In genomic region chr3R:13837807-13838206, dm6 we compare ENCODE assay signal across 1 fruit fly cellular context.
TF ChIP-seq lines count a peak whose summit lies in the region.

Gene Nsf2, minus strand, starts transcription at chr3R:13837991.

TF ChIP-seq in whole organism, embryonic, 481 proteins besides CTCF, POLR2A, EP300 and RAD21 (continued from another document and continues in another):
- TF ChIP-seq gcm (GFP tag; optimal IDR thresholded peaks at IDR 0.05; lab: Kevin White, UChicago): peak; percentile 23
- peak; percentile 73; the same call in 2 of the 3 replicates for TF ChIP-seq CG34422 (GFP tag; IDR thresholded peaks at IDR 0.05; lab: Robert Waterston, UW)
- TF ChIP-seq btn (GFP tag; optimal IDR thresholded peaks at IDR 0.05; lab: Kevin White, UChicago): no peak
- TF ChIP-seq CG15696 (tag; optimal IDR thresholded peaks at IDR 0.05; lab: Kevin White, UChicago): no peak
- TF ChIP-seq CG11696 (GFP tag; IDR thresholded peaks at IDR 0.05; lab: Robert Waterston, UW): no peak
- TF ChIP-seq kah (GFP tag; optimal IDR thresholded peaks at IDR 0.05; lab: Kevin White, UChicago): no peak
- TF ChIP-seq Oli (tag; optimal IDR thresholded peaks at IDR 0.05; lab: Kevin White, UChicago): no peak
- no peak for TF ChIP-seq CG30431 (GFP tag; optimal IDR thresholded peaks at IDR 0.05; lab: Kevin White, UChicago)
- TF ChIP-seq nerfin-2 (GFP tag; IDR thresholded peaks at IDR 0.05; lab: Robert Waterston, UW; ENCODE audit: partially characterized antibody): no peak
- no peak for TF ChIP-seq Gsc (GFP tag; IDR thresholded peaks at IDR 0.05; lab: Robert Waterston, UW)
- TF ChIP-seq CG6854 (GFP tag; optimal IDR thresholded peaks at IDR 0.05; lab: Kevin White, UChicago): no peak
- TF ChIP-seq vnd (GFP tag; IDR thresholded peaks at IDR 0.05; lab: Robert Waterston, UW; ENCODE audit: partially characterized antibody): no peak
- TF ChIP-seq Lim3 (GFP tag; IDR thresholded peaks at IDR 0.05; lab: Robert Waterston, UW): no peak
- no peak for TF ChIP-seq exex (tag; optimal IDR thresholded peaks at IDR 0.05; lab: Kevin White, UChicago)
- TF ChIP-seq CG11398 (GFP tag; optimal IDR thresholded peaks at IDR 0.05; lab: Kevin White, UChicago): no peak
- no peak for TF ChIP-seq CG7556 (GFP tag; optimal IDR thresholded peaks at IDR 0.05; lab: Kevin White, UChicago)
- no peak for TF ChIP-seq run (tag; optimal IDR thresholded peaks at IDR 0.05; lab: Kevin White, UChicago)
- peak; percentile 30; the same call in 1 of the 2 replicates for TF ChIP-seq hbn (GFP tag; IDR thresholded peaks at IDR 0.05; lab: Robert Waterston, UW; ENCODE audit: partially characterized antibody)
- TF ChIP-seq CG15601 (tag; optimal IDR thresholded peaks at IDR 0.05; lab: Kevin White, UChicago): peak; percentile 12
- TF ChIP-seq CG8388 (GFP tag; optimal IDR thresholded peaks at IDR 0.05; lab: Kevin White, UChicago): no peak
- peak; percentile 62 for TF ChIP-seq CG7987 (GFP tag; optimal IDR thresholded peaks at IDR 0.05; lab: Kevin White, UChicago)
- no peak for TF ChIP-seq Atf6 (GFP tag; IDR thresholded peaks at IDR 0.05; lab: Robert Waterston, UW)
- TF ChIP-seq CG17361 (GFP tag; IDR thresholded peaks at IDR 0.05; lab: Robert Waterston, UW): peak; percentile 28; the same call in 1 of the 3 replicates
- no peak for TF ChIP-seq CG3726 (GFP tag; IDR thresholded peaks at IDR 0.05; lab: Robert Waterston, UW)
- TF ChIP-seq CG13123 (GFP tag; optimal IDR thresholded peaks at IDR 0.05; lab: Kevin White, UChicago): no peak
- no peak for TF ChIP-seq lola (GFP tag; optimal IDR thresholded peaks at IDR 0.05; lab: Kevin White, UChicago)
- TF ChIP-seq CG32532 (GFP tag; IDR thresholded peaks at IDR 0.05; lab: Robert Waterston, UW): no peak
- peak; percentile 36; the same call in 1 of the 2 replicates for TF ChIP-seq amos (GFP tag; IDR thresholded peaks at IDR 0.05; lab: Robert Waterston, UW; ENCODE audit: partially characterized antibody)
- TF ChIP-seq gt (GFP tag; IDR thresholded peaks at IDR 0.05; lab: Robert Waterston, UW): no peak
- no peak for TF ChIP-seq Mes4 (GFP tag; optimal IDR thresholded peaks at IDR 0.05; lab: Kevin White, UChicago)
- no peak for TF ChIP-seq CG6254 (GFP tag; optimal IDR thresholded peaks at IDR 0.05; lab: Kevin White, UChicago)
- TF ChIP-seq Chrac-16 (GFP tag; optimal IDR thresholded peaks at IDR 0.05; lab: Kevin White, UChicago): no peak
- TF ChIP-seq Nf-YC (tag; optimal IDR thresholded peaks at IDR 0.05; lab: Kevin White, UChicago): peak; percentile 18
- peak; percentile 52; the same call in 2 of the 3 replicates for TF ChIP-seq ci (GFP tag; IDR thresholded peaks at IDR 0.05; lab: Robert Waterston, UW)
- TF ChIP-seq trem (tag; optimal IDR thresholded peaks at IDR 0.05; lab: Kevin White, UChicago): peak; percentile 75
- TF ChIP-seq bigmax (GFP tag; optimal IDR thresholded peaks at IDR 0.05; lab: Kevin White, UChicago): no peak
- TF ChIP-seq lov (optimal IDR thresholded peaks at IDR 0.05; lab: Kevin White, UChicago): no peak
- no peak for TF ChIP-seq lov (GFP tag; IDR thresholded peaks at IDR 0.05; lab: Robert Waterston, UW)
- TF ChIP-seq CG4424 (GFP tag; optimal IDR thresholded peaks at IDR 0.05; lab: Kevin White, UChicago): no peak
- TF ChIP-seq MESR4 (GFP tag; optimal IDR thresholded peaks at IDR 0.05; lab: Kevin White, UChicago): peak; percentile 94
- no peak for TF ChIP-seq CG5245 (GFP tag; optimal IDR thresholded peaks at IDR 0.05; lab: Kevin White, UChicago)
- no peak for TF ChIP-seq Poxn (GFP tag; IDR thresholded peaks at IDR 0.05; lab: Robert Waterston, UW)
- no peak for TF ChIP-seq al (GFP tag; IDR thresholded peaks at IDR 0.05; lab: Robert Waterston, UW)
- TF ChIP-seq unpg (GFP tag; optimal IDR thresholded peaks at IDR 0.05; lab: Kevin White, UChicago): no peak
- no peak for TF ChIP-seq otp (GFP tag; IDR thresholded peaks at IDR 0.05; lab: Robert Waterston, UW)
- no peak for TF ChIP-seq CG3407 (GFP tag; optimal IDR thresholded peaks at IDR 0.05; lab: Kevin White, UChicago)
- TF ChIP-seq ssp (GFP tag; IDR thresholded peaks at IDR 0.05; lab: Robert Waterston, UW): no peak
- peak; percentile 20 for TF ChIP-seq NC2β (GFP tag; optimal IDR thresholded peaks at IDR 0.05; lab: Kevin White, UChicago)
- TF ChIP-seq Dref (GFP tag; IDR thresholded peaks at IDR 0.05; lab: Robert Waterston, UW): peak; percentile 55
- peak; percentile 51; the same call in 1 of the 2 replicates for TF ChIP-seq CG13287 (GFP tag; IDR thresholded peaks at IDR 0.05; lab: Robert Waterston, UW; ENCODE audit: partially characterized antibody)
- no peak for TF ChIP-seq CG6272 (GFP tag; IDR thresholded peaks at IDR 0.05; lab: Robert Waterston, UW)
- no peak for TF ChIP-seq Tbp (GFP tag; optimal IDR thresholded peaks at IDR 0.05; lab: Kevin White, UChicago)
- TF ChIP-seq jumu (GFP tag; optimal IDR thresholded peaks at IDR 0.05; lab: Kevin White, UChicago): no peak
- no peak for TF ChIP-seq cwo (GFP tag; optimal IDR thresholded peaks at IDR 0.05; lab: Kevin White, UChicago)
- TF ChIP-seq CG1792 (GFP tag; optimal IDR thresholded peaks at IDR 0.05; lab: Kevin White, UChicago): no peak
- TF ChIP-seq CG14050 (GFP tag; IDR thresholded peaks at IDR 0.05; lab: Robert Waterston, UW): no peak
- no peak for TF ChIP-seq ind (GFP tag; optimal IDR thresholded peaks at IDR 0.05; lab: Kevin White, UChicago)
- no peak for TF ChIP-seq Usf (GFP tag; optimal IDR thresholded peaks at IDR 0.05; lab: Kevin White, UChicago)
- TF ChIP-seq CG10321 (GFP tag; IDR thresholded peaks at IDR 0.05; lab: Robert Waterston, UW): no peak
- TF ChIP-seq Gug (GFP tag; IDR thresholded peaks at IDR 0.05; lab: Robert Waterston, UW): no peak
- TF ChIP-seq CG8765 (GFP tag; IDR thresholded peaks at IDR 0.05; lab: Robert Waterston, UW): no peak
- peak; percentile 12 for TF ChIP-seq CG7839 (tag; optimal IDR thresholded peaks at IDR 0.05; lab: Kevin White, UChicago)
- peak; percentile 30 for TF ChIP-seq CG33557 (GFP tag; optimal IDR thresholded peaks at IDR 0.05; lab: Kevin White, UChicago)
- no peak for TF ChIP-seq CG7357 (GFP tag; IDR thresholded peaks at IDR 0.05; lab: Robert Waterston, UW)
- no peak for TF ChIP-seq Camta (GFP tag; optimal IDR thresholded peaks at IDR 0.05; lab: Kevin White, UChicago)
- TF ChIP-seq CG1602 (GFP tag; optimal IDR thresholded peaks at IDR 0.05; lab: Kevin White, UChicago): no peak
- no peak for TF ChIP-seq CG4328 (GFP tag; optimal IDR thresholded peaks at IDR 0.05; lab: Kevin White, UChicago)
- TF ChIP-seq CG6689 (GFP tag; IDR thresholded peaks at IDR 0.05; lab: Robert Waterston, UW): no peak
- no peak for TF ChIP-seq Xrp1 (GFP tag; IDR thresholded peaks at IDR 0.05; lab: Robert Waterston, UW)
- TF ChIP-seq peb (GFP tag; IDR thresholded peaks at IDR 0.05; lab: Robert Waterston, UW): no peak
- TF ChIP-seq tgo (GFP tag; IDR thresholded peaks at IDR 0.05; lab: Robert Waterston, UW): no peak
- TF ChIP-seq CG17829 (tag; optimal IDR thresholded peaks at IDR 0.05; lab: Kevin White, UChicago): peak; percentile 35
- no peak for TF ChIP-seq CG31441 (GFP tag; IDR thresholded peaks at IDR 0.05; lab: Robert Waterston, UW)
- no peak for TF ChIP-seq Dad (GFP tag; optimal IDR thresholded peaks at IDR 0.05; lab: Kevin White, UChicago)
- TF ChIP-seq Fer2 (tag; optimal IDR thresholded peaks at IDR 0.05; lab: Kevin White, UChicago): no peak
- TF ChIP-seq CG8281 (tag; optimal IDR thresholded peaks at IDR 0.05; lab: Kevin White, UChicago): no peak
- peak; percentile 18 for TF ChIP-seq Xbp1 (GFP tag; optimal IDR thresholded peaks at IDR 0.05; lab: Kevin White, UChicago)
- TF ChIP-seq CG12659 (GFP tag; optimal IDR thresholded peaks at IDR 0.05; lab: Kevin White, UChicago): peak; percentile 49
- TF ChIP-seq Ets97D (GFP tag; optimal IDR thresholded peaks at IDR 0.05; lab: Kevin White, UChicago): peak; percentile 56
- TF ChIP-seq C15 (GFP tag; IDR thresholded peaks at IDR 0.05; lab: Robert Waterston, UW): no peak
- TF ChIP-seq CG8359 (GFP tag; optimal IDR thresholded peaks at IDR 0.05; lab: Kevin White, UChicago; ENCODE audit: borderline replicate concordance): no peak
- no peak for TF ChIP-seq sc (optimal IDR thresholded peaks at IDR 0.05; lab: Kevin White, UChicago)
- no peak for TF ChIP-seq sc (GFP tag; optimal IDR thresholded peaks at IDR 0.05; lab: Kevin White, UChicago)
- no peak for TF ChIP-seq CG14441 (GFP tag; IDR thresholded peaks at IDR 0.05; lab: Robert Waterston, UW)
- TF ChIP-seq Opbp (GFP tag; IDR thresholded peaks at IDR 0.05; lab: Robert Waterston, UW; ENCODE audit: partially characterized antibody): peak; percentile 66; the same call in 2 of the 3 replicates
- TF ChIP-seq CG7271 (tag; optimal IDR thresholded peaks at IDR 0.05; lab: Kevin White, UChicago): no peak
- TF ChIP-seq gcm2 (GFP tag; optimal IDR thresholded peaks at IDR 0.05; lab: Kevin White, UChicago): no peak
- no peak for TF ChIP-seq dati (GFP tag; IDR thresholded peaks at IDR 0.05; lab: Robert Waterston, UW)
- TF ChIP-seq CG17385 (GFP tag; optimal IDR thresholded peaks at IDR 0.05; lab: Kevin White, UChicago): no peak
- TF ChIP-seq pros (GFP tag; optimal IDR thresholded peaks at IDR 0.05; lab: Kevin White, UChicago): no peak
- no peak for TF ChIP-seq CG10979 (tag; optimal IDR thresholded peaks at IDR 0.05; lab: Kevin White, UChicago)
- TF ChIP-seq CG8290 (GFP tag; optimal IDR thresholded peaks at IDR 0.05; lab: Kevin White, UChicago): no peak
- peak in 1 of 2 experiments; percentile 72 for TF ChIP-seq CG8290 (tag; optimal IDR thresholded peaks at IDR 0.05; lab: Kevin White, UChicago)
- peak; percentile 27 for TF ChIP-seq Lhr (GFP tag; optimal IDR thresholded peaks at IDR 0.05; lab: Kevin White, UChicago)
- no peak for TF ChIP-seq fu2 (GFP tag; optimal IDR thresholded peaks at IDR 0.05; lab: Kevin White, UChicago)
- TF ChIP-seq oc (tag; optimal IDR thresholded peaks at IDR 0.05; lab: Kevin White, UChicago): peak; percentile 49
- TF ChIP-seq pb (GFP tag; optimal IDR thresholded peaks at IDR 0.05; lab: Kevin White, UChicago): no peak
- TF ChIP-seq sr (GFP tag; IDR thresholded peaks at IDR 0.05; lab: Robert Waterston, UW): peak; percentile 69; the same call in 2 of the 3 replicates
- TF ChIP-seq mld (GFP tag; IDR thresholded peaks at IDR 0.05; lab: Robert Waterston, UW; ENCODE audit: partially characterized antibody): no peak
- no peak for TF ChIP-seq CG13894 (tag; optimal IDR thresholded peaks at IDR 0.05; lab: Kevin White, UChicago)
- TF ChIP-seq CG3847 (GFP tag; IDR thresholded peaks at IDR 0.05; lab: Robert Waterston, UW): no peak
- TF ChIP-seq Atf3 (GFP tag; optimal IDR thresholded peaks at IDR 0.05; lab: Kevin White, UChicago): no peak
- TF ChIP-seq caup (GFP tag; optimal IDR thresholded peaks at IDR 0.05; lab: Kevin White, UChicago; ENCODE audit: severe bottlenecking): no peak
- no peak for TF ChIP-seq pum (GFP tag; optimal IDR thresholded peaks at IDR 0.05; lab: Kevin White, UChicago)
- peak; percentile 27 for TF ChIP-seq CoRest (tag; optimal IDR thresholded peaks at IDR 0.05; lab: Kevin White, UChicago)
- no peak for TF ChIP-seq maf-S (GFP tag; optimal IDR thresholded peaks at IDR 0.05; lab: Kevin White, UChicago)
- TF ChIP-seq CG8478 (optimal IDR thresholded peaks at IDR 0.05; lab: Kevin White, UChicago): no peak
- no peak for TF ChIP-seq sim (GFP tag; IDR thresholded peaks at IDR 0.05; lab: Robert Waterston, UW)
- peak; percentile 99 for TF ChIP-seq CG18011 (GFP tag; optimal IDR thresholded peaks at IDR 0.05; lab: Kevin White, UChicago)
- TF ChIP-seq toy (GFP tag; IDR thresholded peaks at IDR 0.05; lab: Robert Waterston, UW): no peak
- TF ChIP-seq sisA (GFP tag; IDR thresholded peaks at IDR 0.05; lab: Robert Waterston, UW): no peak
- no peak for TF ChIP-seq nom (GFP tag; optimal IDR thresholded peaks at IDR 0.05; lab: Kevin White, UChicago)
- TF ChIP-seq CG12769 (tag; optimal IDR thresholded peaks at IDR 0.05; lab: Kevin White, UChicago): peak; percentile 74
- TF ChIP-seq Mrtf (GFP tag; IDR thresholded peaks at IDR 0.05; lab: Robert Waterston, UW): no peak
- TF ChIP-seq pzg (GFP tag; optimal IDR thresholded peaks at IDR 0.05; lab: Kevin White, UChicago): peak; percentile 91
- TF ChIP-seq seq (GFP tag; IDR thresholded peaks at IDR 0.05; lab: Robert Waterston, UW): peak; percentile 50; the same call in 1 of the 2 replicates
- no peak for TF ChIP-seq lab (GFP tag; optimal IDR thresholded peaks at IDR 0.05; lab: Kevin White, UChicago)
- 0 out of 3 replicates have a peak, but pooled peaks have one; percentile 22 for TF ChIP-seq zfh1 (GFP tag; IDR thresholded peaks at IDR 0.05; lab: Robert Waterston, UW)
- TF ChIP-seq CG14965 (GFP tag; optimal IDR thresholded peaks at IDR 0.05; lab: Kevin White, UChicago; ENCODE audit: borderline replicate concordance): no peak
- peak; percentile 76 for TF ChIP-seq CG42726 (GFP tag; IDR thresholded peaks at IDR 0.05; lab: Robert Waterston, UW; ENCODE audit: partially characterized antibody)
- no peak for TF ChIP-seq ftz-f1 (GFP tag; optimal IDR thresholded peaks at IDR 0.05; lab: Kevin White, UChicago)
- no peak for TF ChIP-seq en (GFP tag; optimal IDR thresholded peaks at IDR 0.05; lab: Kevin White, UChicago)
- peak; percentile 15 for TF ChIP-seq pho (GFP tag; optimal IDR thresholded peaks at IDR 0.05; lab: Kevin White, UChicago)
- no peak for TF ChIP-seq CG10543 (GFP tag; optimal IDR thresholded peaks at IDR 0.05; lab: Kevin White, UChicago)
- no peak for TF ChIP-seq pfk (GFP tag; optimal IDR thresholded peaks at IDR 0.05; lab: Kevin White, UChicago)
- TF ChIP-seq ems (GFP tag; optimal IDR thresholded peaks at IDR 0.05; lab: Kevin White, UChicago): no peak
- TF ChIP-seq dysf (GFP tag; IDR thresholded peaks at IDR 0.05; lab: Robert Waterston, UW): 0 out of 3 replicates have a peak, but pooled peaks have one; percentile 28
- no peak for TF ChIP-seq Elba2 (GFP tag; optimal IDR thresholded peaks at IDR 0.05; lab: Kevin White, UChicago)
- TF ChIP-seq row (GFP tag; IDR thresholded peaks at IDR 0.05; lab: Robert Waterston, UW): peak; percentile 64
- TF ChIP-seq Sox100B (GFP tag; optimal IDR thresholded peaks at IDR 0.05; lab: Kevin White, UChicago): no peak
- no peak for TF ChIP-seq dpn (GFP tag; optimal IDR thresholded peaks at IDR 0.05; lab: Kevin White, UChicago)
- TF ChIP-seq mam (GFP tag; optimal IDR thresholded peaks at IDR 0.05; lab: Kevin White, UChicago): no peak
- TF ChIP-seq cad (GFP tag; optimal IDR thresholded peaks at IDR 0.05; lab: Kevin White, UChicago): no peak
- TF ChIP-seq phol (tag; optimal IDR thresholded peaks at IDR 0.05; lab: Kevin White, UChicago): peak; percentile 59
- TF ChIP-seq CG2712 (tag; optimal IDR thresholded peaks at IDR 0.05; lab: Kevin White, UChicago): peak; percentile 8
- TF ChIP-seq CG4617 (GFP tag; optimal IDR thresholded peaks at IDR 0.05; lab: Kevin White, UChicago; ENCODE audit: borderline replicate concordance): peak; percentile 86
